Worm (Caenorhabditis elegans): ENCODE results near the gene srbc-20.

srbc-20 gene

DNA sequence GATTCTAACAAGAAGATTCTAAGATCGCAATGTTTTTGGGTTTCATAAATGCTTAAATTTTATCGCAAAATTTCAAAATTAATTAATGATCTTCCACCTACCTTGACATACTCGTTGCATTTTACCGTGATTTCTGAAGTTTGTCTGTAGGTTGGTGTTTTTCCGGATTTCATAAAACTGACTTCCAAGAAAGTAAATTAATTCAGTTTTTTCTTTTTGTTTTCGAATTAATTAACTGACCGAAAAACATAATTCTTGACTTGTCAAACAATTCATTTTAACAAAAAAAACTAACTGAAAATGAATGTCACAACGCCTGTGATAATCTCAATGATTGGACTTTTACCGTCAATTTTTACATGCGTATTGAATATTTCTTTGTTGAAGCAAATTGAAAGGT is 34.8 kb downstream of the srbc-20 start, which contains the start of gene srbc-16:
TSS of gene srbc-16 (plus strand) at position 301 of the 400 bp plus-strand sequence.
- TF ChIP-seq fos-1 (tag; optimal IDR thresholded peaks at IDR 0.05) (no peak), elt-2 (tag; optimal IDR thresholded peaks at IDR 0.05) (no peak), lin-39 (tag; optimal IDR thresholded peaks at IDR 0.05) (no peak), dsc-1 (tag; optimal IDR thresholded peaks at IDR 0.05) (no peak), mab-9 (GFP tag; IDR thresholded peaks at IDR 0.05) (no peak), pqm-1 (tag; optimal IDR thresholded peaks at IDR 0.05) (no peak), snu-23 (GFP tag; optimal IDR thresholded peaks at IDR 0.05) (no peak), nhr-20 (tag; optimal IDR thresholded peaks at IDR 0.05) (no peak), lsy-2 (tag; optimal IDR thresholded peaks at IDR 0.05) (no peak), pag-3 (tag; optimal IDR thresholded peaks at IDR 0.05; ENCODE audit: borderline replicate concordance, insufficient read depth) (no peak), lin-14 (GFP tag; optimal IDR thresholded peaks at IDR 0.05) (no peak), unc-130 (tag; optimal IDR thresholded peaks at IDR 0.05) (no peak), nhr-76 (tag; optimal IDR thresholded peaks at IDR 0.05) (no peak), hpl-2 (GFP tag; optimal IDR thresholded peaks at IDR 0.05) (no peak), elt-3 (tag; optimal IDR thresholded peaks at IDR 0.05) (no peak), ces-1 (GFP tag; optimal IDR thresholded peaks at IDR 0.05) (no peak), egl-27 (tag; optimal IDR thresholded peaks at IDR 0.05) (no peak), efl-1 (optimal IDR thresholded peaks at IDR 0.05) (no peak), efl-1 (GFP tag; optimal IDR thresholded peaks at IDR 0.05 in 1 of 2) (no peak), swsn-7 (tag; optimal IDR thresholded peaks at IDR 0.05) (no peak)

DNA sequence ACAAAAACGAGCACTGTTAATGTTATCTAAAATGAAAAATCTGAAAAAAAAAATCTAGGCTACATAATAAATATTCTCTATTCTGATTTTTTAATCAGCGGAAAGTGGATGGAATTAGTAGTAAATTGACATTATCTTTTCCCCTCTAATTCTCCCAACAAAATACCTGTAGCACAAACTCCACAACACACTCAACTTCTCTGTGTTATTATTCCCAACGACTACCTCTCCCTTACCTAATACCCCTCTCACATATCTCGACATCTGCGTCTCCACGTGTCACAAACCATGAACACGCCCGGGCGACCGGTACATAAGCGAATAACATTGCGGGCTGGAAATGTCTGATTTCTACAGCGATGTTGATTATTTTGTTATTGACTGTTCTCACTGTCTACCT is 36.3 kb downstream of the srbc-20 start, which contains the start of gene cyp-33C2:
TSS of gene cyp-33C2 (plus strand) at position 327 of the 400 bp plus-strand sequence.
- no peak for TF ChIP-seq snpc-4 (tag; optimal IDR thresholded peaks at IDR 0.05)
- TF ChIP-seq efl-1 (optimal IDR thresholded peaks at IDR 0.05), result peak in 1 of 2 experiments; percentile 2
- peak in 1 of 2 experiments; percentile 84 for TF ChIP-seq efl-1 (GFP tag; optimal IDR thresholded peaks at IDR 0.05 in 1 of 2)

DNA sequence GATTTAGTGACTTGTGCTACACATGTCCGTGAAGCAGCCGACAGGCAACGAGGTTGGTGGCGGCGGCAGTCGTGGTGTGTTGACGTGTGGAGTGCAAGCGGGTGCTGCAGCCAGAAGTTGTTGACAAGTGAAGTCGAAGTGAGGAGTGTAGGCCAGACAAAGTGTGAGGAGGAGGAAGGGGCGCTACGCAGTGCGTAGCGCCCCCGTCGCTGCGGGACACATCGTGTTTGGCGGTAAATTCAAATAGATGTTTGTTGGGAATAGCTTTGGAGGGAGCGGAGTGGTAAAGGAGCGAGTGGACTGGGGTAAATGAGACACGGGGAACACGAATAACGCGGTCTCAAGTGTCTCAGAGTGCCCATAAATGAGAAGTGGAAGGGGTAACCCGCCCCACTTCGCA is 38.6 kb downstream of the srbc-20 start:
- TF ChIP-seq efl-1 (optimal IDR thresholded peaks at IDR 0.05) (no peak), efl-1 (GFP tag; optimal IDR thresholded peaks at IDR 0.05 in 1 of 2) (peak in 1 of 2 experiments; percentile 10), dpl-1 (GFP tag; optimal IDR thresholded peaks at IDR 0.05) (peak in 1 of 3 experiments; percentile 1), fos-1 (tag; optimal IDR thresholded peaks at IDR 0.05) (no peak)

DNA sequence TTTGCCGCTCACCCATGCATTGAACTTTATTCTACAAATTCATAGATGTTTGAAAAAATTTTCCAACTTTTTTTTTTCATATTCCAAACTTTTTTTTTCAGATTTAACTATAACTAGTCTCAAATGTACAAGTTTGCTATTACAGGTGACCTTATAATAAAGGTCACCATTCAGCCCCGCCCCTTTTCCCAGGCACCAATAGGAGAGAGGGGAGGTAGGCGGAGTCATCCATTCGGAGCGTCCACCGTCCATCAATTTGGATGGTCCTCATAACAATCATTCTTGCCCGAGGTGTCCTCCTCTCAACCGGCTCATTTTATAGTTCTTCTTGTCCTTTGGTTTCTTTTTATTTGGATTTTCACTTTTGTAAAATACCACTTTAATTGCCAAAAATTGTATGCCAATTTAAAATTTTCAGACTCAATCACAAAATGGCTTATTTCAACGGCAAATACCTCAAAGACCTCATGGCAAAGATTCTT is 41.0 kb downstream of the srbc-20 start, which contains the start of gene Y5H2B.3:
TSS of gene Y5H2B.3 (plus strand) at position 432 of the 482 bp plus-strand sequence.
- TF ChIP-seq lin-35 (GFP tag; optimal IDR thresholded peaks at IDR 0.05) (no peak), ama-1 (optimal IDR thresholded peaks at IDR 0.05) (no peak), skn-1 (tag; optimal IDR thresholded peaks at IDR 0.05) (no peak), elt-2 (tag; optimal IDR thresholded peaks at IDR 0.05) (no peak), nhr-90 (tag; optimal IDR thresholded peaks at IDR 0.05; ENCODE audit: poor library complexity) (no peak), ztf-4 (tag; optimal IDR thresholded peaks at IDR 0.05) (no peak)

DNA sequence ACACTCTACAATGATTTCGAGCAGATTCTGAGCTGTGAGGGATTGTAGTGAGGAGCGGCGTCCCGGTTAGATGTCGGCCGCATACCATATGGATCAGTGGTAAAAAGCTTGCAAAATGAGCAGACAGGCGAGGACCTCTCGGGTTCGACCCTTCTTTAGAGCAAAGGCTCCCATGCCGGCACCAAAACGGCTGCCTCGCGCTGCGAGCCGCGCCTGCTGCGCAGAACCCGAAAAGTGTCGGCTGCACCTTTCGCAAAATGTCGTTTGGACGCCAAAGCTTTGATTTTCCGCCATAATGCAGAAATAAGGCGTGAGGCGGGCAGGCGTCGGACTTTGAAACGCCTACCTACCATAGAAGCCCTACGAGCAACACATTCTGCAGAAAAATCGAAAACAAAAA is 43.5 kb downstream of the srbc-20 start:
- TF ChIP-seq mab-9 (GFP tag; IDR thresholded peaks at IDR 0.05) (no peak), ceh-8 (GFP tag; optimal IDR thresholded peaks at IDR 0.05) (no peak)

DNA sequence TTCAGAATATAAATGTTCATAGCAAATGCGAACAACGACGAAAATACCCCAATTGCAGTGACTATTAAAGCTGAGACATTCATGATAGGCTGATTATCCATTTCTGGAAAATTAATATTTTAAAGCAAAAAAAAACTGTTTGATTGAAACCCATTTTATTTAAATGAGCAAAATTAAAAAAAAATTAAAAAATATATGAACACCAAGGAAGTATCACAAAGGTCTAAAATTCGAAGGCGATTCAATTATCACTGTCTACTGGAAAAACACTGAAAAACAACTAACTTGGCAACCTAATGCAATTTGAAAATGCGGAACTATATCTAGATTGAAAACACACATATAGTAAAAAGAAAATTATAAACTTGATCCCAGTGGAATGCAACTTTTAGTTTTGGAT is 44.2 kb downstream of the srbc-20 start, which contains the start of gene srbc-42:
TSS of gene srbc-42 (minus strand) at position 101 of the 400 bp plus-strand sequence.
- TF ChIP-seq nhr-28 (tag; optimal IDR thresholded peaks at IDR 0.05) (no peak), fkh-10 (GFP tag; optimal IDR thresholded peaks at IDR 0.05) (no peak), swsn-7 (tag; optimal IDR thresholded peaks at IDR 0.05) (no peak)

DNA sequence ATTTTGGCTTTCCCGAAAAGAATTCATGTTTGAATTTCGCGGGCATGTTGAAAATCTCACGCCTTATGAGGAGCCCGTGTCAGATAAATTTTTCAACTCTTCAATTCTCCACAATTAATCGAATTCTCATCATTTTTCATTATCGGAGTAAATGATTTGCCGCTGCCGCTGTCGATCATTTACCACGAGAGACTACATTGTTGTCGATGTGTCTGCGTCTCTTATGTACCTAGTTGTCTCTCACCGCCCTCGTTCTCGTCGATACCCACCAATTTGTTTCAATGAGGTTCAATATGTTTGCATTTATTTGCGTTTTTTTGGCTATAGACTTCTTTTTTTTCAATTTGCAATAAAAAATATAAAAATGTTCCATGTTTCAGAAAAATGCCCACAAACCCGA is 45.2 kb downstream of the srbc-20 start, which contains the start of gene nhr-13:
TSS of gene nhr-13 (plus strand) at position 369 of the 400 bp plus-strand sequence.
- TF ChIP-seq nhr-20 (tag; optimal IDR thresholded peaks at IDR 0.05) (peak; percentile 85), snu-23 (GFP tag; optimal IDR thresholded peaks at IDR 0.05) (peak; percentile 30), lin-35 (GFP tag; optimal IDR thresholded peaks at IDR 0.05) (peak in 1 of 2 experiments; percentile 36), dsc-1 (tag; optimal IDR thresholded peaks at IDR 0.05) (peak; percentile 64), unc-86 (tag; optimal IDR thresholded peaks at IDR 0.05) (no peak), ztf-11 (tag; optimal IDR thresholded peaks at IDR 0.05) (no peak), elt-2 (tag; optimal IDR thresholded peaks at IDR 0.05) (peak; percentile 50), tlp-1 (tag; optimal IDR thresholded peaks at IDR 0.05) (no peak), mdl-1 (tag; optimal IDR thresholded peaks at IDR 0.05) (peak in 1 of 2 experiments; percentile 43), efl-1 (optimal IDR thresholded peaks at IDR 0.05) (peak in 1 of 2 experiments; percentile 17), efl-1 (GFP tag; optimal IDR thresholded peaks at IDR 0.05 in 1 of 2) (peak in 1 of 2 experiments; percentile 50), rnt-1 (tag; optimal IDR thresholded peaks at IDR 0.05) (peak; percentile 18), nhr-90 (tag; optimal IDR thresholded peaks at IDR 0.05; ENCODE audit: poor library complexity) (peak; percentile 17)
